Comparison of ENCODE assay signal across 4 fruit fly cellular contexts in genomic region chr2L:5052367-5052914, dm6.
TF ChIP-seq lines count a peak whose summit lies in the region.

senju (plus strand) TSS chr2L:5052843.

TF ChIP-seq in whole organism, adult, 20 proteins besides CTCF, POLR2A, EP300 and RAD21 (continued from another document):
- TF ChIP-seq ovo (GFP tag; optimal IDR thresholded peaks at IDR 0.05; lab: Kevin White, UChicago), result peak; percentile 83
- no peak for TF ChIP-seq kay (GFP tag; lab: Kevin White, UChicago; ENCODE audit: borderline replicate concordance)
TF ChIP-seq in whole organism, adult: peak in this region for 16.

TF ChIP-seq in whole organism, embryonic, 481 proteins besides CTCF, POLR2A, EP300 and RAD21 (continued from another document and continues in another):
- TF ChIP-seq D (optimal IDR thresholded peaks at IDR 0.05; lab: Kevin White, UChicago) (peak; percentile 67), D (GFP tag; optimal IDR thresholded peaks at IDR 0.05; lab: Kevin White, UChicago) (peak; percentile 55), unpg (GFP tag; optimal IDR thresholded peaks at IDR 0.05; lab: Kevin White, UChicago) (peak; percentile 80), klu (GFP tag; IDR thresholded peaks at IDR 0.05; lab: Robert Waterston, UW) (peak; percentile 41; the same call in 1 of the 2 replicates), Fer1 (GFP tag; optimal IDR thresholded peaks at IDR 0.05; lab: Kevin White, UChicago) (peak; percentile 87), slbo (GFP tag; IDR thresholded peaks at IDR 0.05; lab: Robert Waterston, UW) (peak; percentile 83), sisA (GFP tag; IDR thresholded peaks at IDR 0.05; lab: Robert Waterston, UW) (peak; percentile 75), HLHmδ (GFP tag; optimal IDR thresholded peaks at IDR 0.05; lab: Kevin White, UChicago) (peak; percentile 76), CG10462 (GFP tag; optimal IDR thresholded peaks at IDR 0.05; lab: Kevin White, UChicago) (peak; percentile 82), cwo (GFP tag; optimal IDR thresholded peaks at IDR 0.05; lab: Kevin White, UChicago) (peak; percentile 79), nmo (GFP tag; optimal IDR thresholded peaks at IDR 0.05; lab: Kevin White, UChicago) (peak; percentile 65), ara (GFP tag; IDR thresholded peaks at IDR 0.05; lab: Robert Waterston, UW) (peak; percentile 79), Nf-YC (tag; optimal IDR thresholded peaks at IDR 0.05; lab: Kevin White, UChicago) (peak; percentile 73), CG6791 (GFP tag; IDR thresholded peaks at IDR 0.05; lab: Robert Waterston, UW; ENCODE audit: partially characterized antibody) (peak; percentile 54), Dfd (GFP tag; optimal IDR thresholded peaks at IDR 0.05; lab: Kevin White, UChicago) (no peak), Stat92E (GFP tag; optimal IDR thresholded peaks at IDR 0.05; lab: Kevin White, UChicago) (peak in 1 of 3 experiments; percentile 8), Atf6 (GFP tag; IDR thresholded peaks at IDR 0.05; lab: Robert Waterston, UW) (peak; percentile 80), CG4404 (GFP tag; IDR thresholded peaks at IDR 0.05; lab: Robert Waterston, UW) (peak; percentile 52), Med (GFP tag; lab: Kevin White, UChicago) (peak; percentile 98), crol (GFP tag; IDR thresholded peaks at IDR 0.05; lab: Robert Waterston, UW) (peak; percentile 28; the same call in 1 of the 2 replicates), Mes4 (GFP tag; optimal IDR thresholded peaks at IDR 0.05; lab: Kevin White, UChicago) (peak; percentile 70), Elba2 (GFP tag; optimal IDR thresholded peaks at IDR 0.05; lab: Kevin White, UChicago) (no peak), Dll (GFP tag; IDR thresholded peaks at IDR 0.05; lab: Robert Waterston, UW; ENCODE audit: partially characterized antibody) (peak; percentile 57; the same call in 2 of the 4 replicates), sim (GFP tag; IDR thresholded peaks at IDR 0.05; lab: Robert Waterston, UW) (peak; percentile 62; the same call in 1 of the 2 replicates), trem (tag; optimal IDR thresholded peaks at IDR 0.05; lab: Kevin White, UChicago) (peak; percentile 51), pan (optimal IDR thresholded peaks at IDR 0.05; lab: Kevin White, UChicago) (no peak), pan (GFP tag; optimal IDR thresholded peaks at IDR 0.05 in 1 of 2, IDR thresholded peaks at IDR 0.05 in 1 of 2) (peak in 1 of 2 experiments; percentile 90), fd3F (GFP tag; optimal IDR thresholded peaks at IDR 0.05; lab: Kevin White, UChicago) (peak; percentile 50), Nf-YA (GFP tag; IDR thresholded peaks at IDR 0.05; lab: Robert Waterston, UW) (peak; percentile 39; the same call in 1 of the 2 replicates), gce (GFP tag; IDR thresholded peaks at IDR 0.05; lab: Robert Waterston, UW) (peak; percentile 79; the same call in 2 of the 3 replicates), CG2678 (tag; optimal IDR thresholded peaks at IDR 0.05; lab: Kevin White, UChicago) (peak; percentile 83), dan (GFP tag; IDR thresholded peaks at IDR 0.05; lab: Robert Waterston, UW) (no peak), Hr39 (optimal IDR thresholded peaks at IDR 0.05; lab: Kevin White, UChicago) (peak; percentile 62), prd (optimal IDR thresholded peaks at IDR 0.05; lab: Kevin White, UChicago) (no peak), prd (GFP tag; IDR thresholded peaks at IDR 0.05; lab: Robert Waterston, UW) (peak; percentile 84), Myb (GFP tag; optimal IDR thresholded peaks at IDR 0.05; lab: Kevin White, UChicago) (peak; percentile 79), bbx (GFP tag; IDR thresholded peaks at IDR 0.05; lab: Robert Waterston, UW; ENCODE audit: partially characterized antibody) (peak; percentile 35; the same call in 1 of the 2 replicates), sug (tag; optimal IDR thresholded peaks at IDR 0.05; lab: Kevin White, UChicago) (peak; percentile 85), CG10147 (GFP tag; optimal IDR thresholded peaks at IDR 0.05; lab: Kevin White, UChicago) (peak; percentile 64), Hr51 (GFP tag; optimal IDR thresholded peaks at IDR 0.05; lab: Kevin White, UChicago) (peak; percentile 82 to 86), CG12155 (GFP tag; optimal IDR thresholded peaks at IDR 0.05; lab: Kevin White, UChicago) (peak; percentile 85)

TF ChIP-seq in whole organism, prepupa, 60 proteins besides CTCF, POLR2A, EP300 and RAD21 (continued from another document):
- peak; percentile 75 for TF ChIP-seq spab (GFP tag; optimal IDR thresholded peaks at IDR 0.05; lab: Kevin White, UChicago)
- TF ChIP-seq Eip75B (GFP tag; optimal IDR thresholded peaks at IDR 0.05; lab: Kevin White, UChicago), result peak; percentile 83
- peak; percentile 66 to 67 for TF ChIP-seq salr (GFP tag; optimal IDR thresholded peaks at IDR 0.05; lab: Kevin White, UChicago)
- peak; percentile 51 for TF ChIP-seq CG9139 (GFP tag; optimal IDR thresholded peaks at IDR 0.05; lab: Kevin White, UChicago)
- peak; percentile 48 for TF ChIP-seq Blimp-1 (GFP tag; optimal IDR thresholded peaks at IDR 0.05; lab: Kevin White, UChicago)
- peak; percentile 80 for TF ChIP-seq dac (GFP tag; optimal IDR thresholded peaks at IDR 0.05; lab: Kevin White, UChicago)
- peak; percentile 75 for TF ChIP-seq CG11762 (GFP tag; optimal IDR thresholded peaks at IDR 0.05; lab: Kevin White, UChicago; ENCODE audit: insufficient read depth)
- TF ChIP-seq Gug (GFP tag; IDR thresholded peaks at IDR 0.05; lab: Robert Waterston, UW), result peak; percentile 61
- TF ChIP-seq CG11294 (GFP tag; IDR thresholded peaks at IDR 0.05; lab: Robert Waterston, UW), result peak; percentile 62
- TF ChIP-seq achi (GFP tag; optimal IDR thresholded peaks at IDR 0.05; lab: Kevin White, UChicago), result peak; percentile 86
- TF ChIP-seq OdsH (GFP tag; optimal IDR thresholded peaks at IDR 0.05; lab: Kevin White, UChicago), result peak; percentile 88
- peak; percentile 89 for TF ChIP-seq lz (GFP tag; optimal IDR thresholded peaks at IDR 0.05; lab: Kevin White, UChicago)
- no peak for TF ChIP-seq Eip93F (GFP tag; optimal IDR thresholded peaks at IDR 0.05; lab: Kevin White, UChicago)
- TF ChIP-seq pdm3 (GFP tag; optimal IDR thresholded peaks at IDR 0.05; lab: Kevin White, UChicago), result peak; percentile 90
- TF ChIP-seq Hr38 (GFP tag; optimal IDR thresholded peaks at IDR 0.05; lab: Kevin White, UChicago), result peak; percentile 29
- peak; percentile 86 for TF ChIP-seq CG32006 (GFP tag; optimal IDR thresholded peaks at IDR 0.05; lab: Kevin White, UChicago)
- TF ChIP-seq acj6 (GFP tag; optimal IDR thresholded peaks at IDR 0.05; lab: Kevin White, UChicago), result peak; percentile 86
- peak; percentile 90 for TF ChIP-seq CG6792 (GFP tag; optimal IDR thresholded peaks at IDR 0.05; lab: Kevin White, UChicago)
- peak; percentile 80 for TF ChIP-seq CG8632 (GFP tag; optimal IDR thresholded peaks at IDR 0.05; lab: Kevin White, UChicago)
- TF ChIP-seq Lpt (GFP tag; optimal IDR thresholded peaks at IDR 0.05; lab: Kevin White, UChicago), result peak; percentile 79
- peak; percentile 85 for TF ChIP-seq CG10631 (GFP tag; optimal IDR thresholded peaks at IDR 0.05; lab: Kevin White, UChicago)
- TF ChIP-seq Sox102F (GFP tag; optimal IDR thresholded peaks at IDR 0.05; lab: Kevin White, UChicago), result peak; percentile 86
- TF ChIP-seq CG6808 (GFP tag; optimal IDR thresholded peaks at IDR 0.05; lab: Kevin White, UChicago), result peak; percentile 75
- TF ChIP-seq Hr39 (GFP tag; optimal IDR thresholded peaks at IDR 0.05; lab: Kevin White, UChicago), result peak; percentile 84
- TF ChIP-seq Smox (GFP tag; optimal IDR thresholded peaks at IDR 0.05; lab: Kevin White, UChicago), result peak; percentile 84
- no peak for TF ChIP-seq CG4318 (GFP tag; optimal IDR thresholded peaks at IDR 0.05; lab: Kevin White, UChicago)
- peak; percentile 91 for TF ChIP-seq Sox14 (GFP tag; optimal IDR thresholded peaks at IDR 0.05; lab: Kevin White, UChicago)
- peak; percentile 73 for TF ChIP-seq Sox15 (GFP tag; optimal IDR thresholded peaks at IDR 0.05; lab: Kevin White, UChicago)
- peak; percentile 93 for TF ChIP-seq CG3919 (GFP tag; optimal IDR thresholded peaks at IDR 0.05; lab: Kevin White, UChicago)
- TF ChIP-seq Ets21C (GFP tag; optimal IDR thresholded peaks at IDR 0.05; lab: Kevin White, UChicago), result peak; percentile 82
- TF ChIP-seq eg (GFP tag; IDR thresholded peaks at IDR 0.05; lab: Robert Waterston, UW), result peak; percentile 91
- peak; percentile 87 for TF ChIP-seq CG8119 (GFP tag; IDR thresholded peaks at IDR 0.05; lab: Robert Waterston, UW)
- TF ChIP-seq cyc (GFP tag; optimal IDR thresholded peaks at IDR 0.05; lab: Kevin White, UChicago), result peak; percentile 84
- peak; percentile 58 for TF ChIP-seq CG16779 (tag; optimal IDR thresholded peaks at IDR 0.05; lab: Kevin White, UChicago)
- TF ChIP-seq esn (GFP tag; optimal IDR thresholded peaks at IDR 0.05; lab: Kevin White, UChicago), result peak; percentile 92
- peak; percentile 83 for TF ChIP-seq fkh (GFP tag; optimal IDR thresholded peaks at IDR 0.05; lab: Kevin White, UChicago)
- TF ChIP-seq fd85E (GFP tag; optimal IDR thresholded peaks at IDR 0.05; lab: Kevin White, UChicago), result peak; percentile 76
- peak; percentile 93 for TF ChIP-seq svp (GFP tag; lab: Kevin White, UChicago)
- peak; percentile 71 to 73 for TF ChIP-seq ss (GFP tag; optimal IDR thresholded peaks at IDR 0.05; lab: Kevin White, UChicago)
- peak; percentile 83 for TF ChIP-seq CG7368 (GFP tag; optimal IDR thresholded peaks at IDR 0.05; lab: Kevin White, UChicago)
- peak; percentile 95 for TF ChIP-seq Eip78C (GFP tag; lab: Kevin White, UChicago)

TF ChIP-seq in whole organism, wandering third instar larva, 38 proteins besides CTCF, POLR2A, EP300 and RAD21 (continued from another document):
- TF ChIP-seq rgr (GFP tag; optimal IDR thresholded peaks at IDR 0.05; lab: Kevin White, UChicago), result peak; percentile 90
- no peak for TF ChIP-seq usp (GFP tag; optimal IDR thresholded peaks at IDR 0.05; lab: Kevin White, UChicago)
- peak; percentile 89 for TF ChIP-seq OdsH (GFP tag; optimal IDR thresholded peaks at IDR 0.05; lab: Kevin White, UChicago)
- no peak for TF ChIP-seq Dfd (GFP tag; optimal IDR thresholded peaks at IDR 0.05; lab: Kevin White, UChicago)
- TF ChIP-seq CrebA (GFP tag; optimal IDR thresholded peaks at IDR 0.05; lab: Kevin White, UChicago; ENCODE audit: borderline replicate concordance), result no peak
- TF ChIP-seq Jra (GFP tag; optimal IDR thresholded peaks at IDR 0.05; lab: Kevin White, UChicago), result peak; percentile 91
- peak; percentile 90 for TF ChIP-seq fru (GFP tag; optimal IDR thresholded peaks at IDR 0.05; lab: Kevin White, UChicago)
- TF ChIP-seq ey (GFP tag; optimal IDR thresholded peaks at IDR 0.05; lab: Kevin White, UChicago), result peak; percentile 92
- no peak for TF ChIP-seq tai (GFP tag; optimal IDR thresholded peaks at IDR 0.05; lab: Kevin White, UChicago)
- TF ChIP-seq sv (GFP tag; optimal IDR thresholded peaks at IDR 0.05; lab: Kevin White, UChicago), result peak; percentile 75
- TF ChIP-seq foxo (GFP tag; optimal IDR thresholded peaks at IDR 0.05; lab: Kevin White, UChicago), result peak in 1 of 2 experiments; percentile 92
- peak; percentile 93 for TF ChIP-seq h (GFP tag; optimal IDR thresholded peaks at IDR 0.05; lab: Kevin White, UChicago)
- TF ChIP-seq sage (GFP tag; optimal IDR thresholded peaks at IDR 0.05; lab: Kevin White, UChicago), result no peak
- TF ChIP-seq dl (GFP tag; optimal IDR thresholded peaks at IDR 0.05; lab: Kevin White, UChicago; ENCODE audit: insufficient read depth in 1 of 2, partially characterized antibody in 2 of 2), result no peak
- TF ChIP-seq Mio (GFP tag; optimal IDR thresholded peaks at IDR 0.05; lab: Kevin White, UChicago), result peak; percentile 53
